Worm (Caenorhabditis elegans): ENCODE results near the gene nhl-1.

- TF ChIP-seq ama-1 (optimal IDR thresholded peaks at IDR 0.05) (no peak), skn-1 (tag; optimal IDR thresholded peaks at IDR 0.05) (no peak), elt-3 (tag; optimal IDR thresholded peaks at IDR 0.05) (no peak)
Observed at ce11 chrIII:9105653-9106052, 48.1 kb downstream of the nhl-1 start.

Measured in whole organism, L3 larva.